Fruit fly (Drosophila melanogaster) S2 (cell line): ENCODE data around the gene CG3430.

Source experiments
- CG8478 ChIP-seq: fragments of >200 bp; optimal IDR thresholded peaks from 2 replicates; lab custom pipeline; 2018
- CTCF ChIP-seq, 2 experiments: fragments of >200 bp; optimal IDR thresholded peaks; 2 replicates each; lab custom pipeline; 2018

dm6 chr2L:7007564-7007963, 50.8 kb downstream of the CG3430 start:
- TF ChIP-seq CG8478 (lab: Kevin White, UChicago) (no peak), CTCF (optimal IDR thresholded peaks at IDR 0.05; lab: Kevin White, UChicago) (no peak)
